Worm (Caenorhabditis elegans) whole organism, L2 larva: ENCODE measurements around the gene K11D9.3.

Experiments
- ama-1 ChIP-seq: fragments of 150-350 bp; optimal IDR thresholded peaks from 2 replicates; lab custom pipeline; 2018; ENCODE audit warnings: inconsistent platforms
- egl-27 ChIP-seq: sonication (generic microtip); optimal IDR thresholded peaks from 3 replicates; lab custom pipeline; 2017; ENCODE audit warnings: missing biosample characterization, missing genetic modification reagents, missing genetic modification characterization
- lsy-2 ChIP-seq, 2 experiments: fragments of 150-350 bp in 1 of 2; sonication (generic microtip) in 1 of 2; optimal IDR thresholded peaks; 2 replicates each; lab custom pipeline; 2014 to 2017; ENCODE audit warnings: missing biosample characterization in 2 of 2, missing genetic modification characterization in 2 of 2

ce11 chrIII:10824206-10824605, 22.2 kb upstream of the K11D9.3 start:
- no peak for TF ChIP-seq lsy-2 (tag; optimal IDR thresholded peaks at IDR 0.05; lab: Kevin White, UChicago)
- no peak for TF ChIP-seq ama-1
- no peak for TF ChIP-seq egl-27 (tag; lab: Kevin White, UChicago)
